Fruit fly (Drosophila melanogaster): ENCODE measurements around the gene CG32939.

The CG32939 gene

dm6 chr3R:9700513-9700912 is 7.6 kb downstream of the CG32939 start:
- no peak for TF ChIP-seq bab1 (GFP tag; optimal IDR thresholded peaks at IDR 0.05)
- no peak for TF ChIP-seq pad (GFP tag; optimal IDR thresholded peaks at IDR 0.05)
- TF ChIP-seq CG14711 (tag; optimal IDR thresholded peaks at IDR 0.05): no peak
- TF ChIP-seq CG33017 (tag; optimal IDR thresholded peaks at IDR 0.05): no peak
- no peak for TF ChIP-seq toe (GFP tag; optimal IDR thresholded peaks at IDR 0.05)
- TF ChIP-seq kay (GFP tag; ENCODE audit: borderline replicate concordance): no peak
- no peak for TF ChIP-seq cic (GFP tag; optimal IDR thresholded peaks at IDR 0.05)

DNA sequence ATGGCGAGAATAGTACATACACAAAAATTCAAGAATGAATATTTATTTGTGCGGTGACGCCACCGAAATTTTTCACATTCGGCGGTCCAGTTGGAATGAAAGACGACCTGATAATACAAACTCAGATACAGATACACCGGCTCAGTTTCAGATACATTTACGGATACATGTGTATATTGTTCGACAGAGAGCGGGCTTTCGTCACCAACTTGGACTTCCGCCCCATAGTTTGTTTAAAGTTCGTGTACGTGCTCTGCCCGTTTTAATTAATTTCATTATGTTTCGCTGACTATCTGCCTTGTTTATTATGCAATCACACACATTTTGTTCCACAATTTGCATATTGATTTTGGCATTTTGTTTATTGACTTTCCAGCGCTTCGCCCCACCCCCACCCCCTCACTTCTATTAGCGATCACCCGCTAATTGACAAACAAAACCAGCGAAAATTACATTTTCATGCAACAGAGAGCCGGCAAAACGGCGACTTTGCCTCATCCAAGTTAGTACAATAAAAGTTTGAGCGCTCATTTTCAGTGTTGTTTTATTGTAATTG is 8.3 kb downstream of the CG32939 start:
- peak; percentile 45 for TF ChIP-seq CG12768 (GFP tag; optimal IDR thresholded peaks at IDR 0.05)
- no peak for TF ChIP-seq ovo (GFP tag; optimal IDR thresholded peaks at IDR 0.05)
- no peak for TF ChIP-seq cnc (optimal IDR thresholded peaks at IDR 0.05)
- TF ChIP-seq cic (GFP tag; optimal IDR thresholded peaks at IDR 0.05): peak; percentile 33
- TF ChIP-seq CG1620 (GFP tag; optimal IDR thresholded peaks at IDR 0.05): peak; percentile 10
- TF ChIP-seq Clk (GFP tag; optimal IDR thresholded peaks at IDR 0.05): no peak

DNA sequence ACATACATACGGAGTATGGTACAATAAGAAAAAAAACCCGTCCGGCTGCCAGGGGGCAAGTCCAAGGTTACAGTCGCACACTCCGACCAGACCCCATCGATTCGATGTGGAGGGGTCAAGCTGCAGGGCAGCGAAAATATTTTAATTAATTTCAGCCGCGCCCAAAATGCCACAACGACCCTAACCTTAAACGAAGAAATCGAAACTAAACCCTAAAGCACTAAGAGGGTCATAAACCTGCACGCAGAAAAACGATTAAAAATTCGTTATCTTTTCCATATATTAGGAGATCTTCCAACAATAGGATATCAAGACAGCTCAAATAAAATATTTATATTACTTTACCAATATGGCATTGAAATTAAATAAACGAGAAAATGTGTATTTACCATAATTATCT is 9.0 kb downstream of the CG32939 start:
- no peak for TF ChIP-seq ovo (GFP tag; optimal IDR thresholded peaks at IDR 0.05)
- no peak for TF ChIP-seq Crg-1 (GFP tag; optimal IDR thresholded peaks at IDR 0.05)
- TF ChIP-seq Clk (GFP tag; optimal IDR thresholded peaks at IDR 0.05): no peak
- TF ChIP-seq CG5204 (GFP tag; optimal IDR thresholded peaks at IDR 0.05): no peak
- TF ChIP-seq tj (GFP tag; optimal IDR thresholded peaks at IDR 0.05): no peak
- TF ChIP-seq CG14711 (tag; optimal IDR thresholded peaks at IDR 0.05): no peak

dm6 chr3R:9702567-9702966 is 9.7 kb downstream of the CG32939 start:
- TF ChIP-seq CG1620 (GFP tag; optimal IDR thresholded peaks at IDR 0.05): no peak
- TF ChIP-seq CG7045 (GFP tag; optimal IDR thresholded peaks at IDR 0.05): no peak
- peak; percentile 1 for TF ChIP-seq Mnt (GFP tag; optimal IDR thresholded peaks at IDR 0.05)
- peak; percentile 76 for TF ChIP-seq bab1 (GFP tag; optimal IDR thresholded peaks at IDR 0.05)
- no peak for TF ChIP-seq ovo (GFP tag; optimal IDR thresholded peaks at IDR 0.05)
- TF ChIP-seq Crg-1 (GFP tag; optimal IDR thresholded peaks at IDR 0.05): no peak
- no peak for TF ChIP-seq cic (GFP tag; optimal IDR thresholded peaks at IDR 0.05)
- TF ChIP-seq CG7101 (tag; optimal IDR thresholded peaks at IDR 0.05): peak; percentile 52
- no peak for TF ChIP-seq toe (GFP tag; optimal IDR thresholded peaks at IDR 0.05)
- TF ChIP-seq Clk (GFP tag; optimal IDR thresholded peaks at IDR 0.05): no peak
- TF ChIP-seq CG14711 (tag; optimal IDR thresholded peaks at IDR 0.05): peak; percentile 53
- no peak for TF ChIP-seq CG5204 (GFP tag; optimal IDR thresholded peaks at IDR 0.05)
- no peak for TF ChIP-seq CG12768 (GFP tag; optimal IDR thresholded peaks at IDR 0.05)
- TF ChIP-seq Hr96 (GFP tag; optimal IDR thresholded peaks at IDR 0.05): no peak
- TF ChIP-seq CG11617 (GFP tag; optimal IDR thresholded peaks at IDR 0.05): no peak
- TF ChIP-seq CG33017 (tag; optimal IDR thresholded peaks at IDR 0.05): no peak
- TF ChIP-seq cnc (optimal IDR thresholded peaks at IDR 0.05): no peak
- peak; percentile 79 for TF ChIP-seq kay (GFP tag; ENCODE audit: borderline replicate concordance)
- TF ChIP-seq tj (GFP tag; optimal IDR thresholded peaks at IDR 0.05): no peak
- TF ChIP-seq pad (GFP tag; optimal IDR thresholded peaks at IDR 0.05): no peak

dm6 chr3R:9703273-9703672 is 10.4 kb downstream of the CG32939 start:
- TF ChIP-seq bab1 (GFP tag; optimal IDR thresholded peaks at IDR 0.05) (no peak), pad (GFP tag; optimal IDR thresholded peaks at IDR 0.05) (no peak), toe (GFP tag; optimal IDR thresholded peaks at IDR 0.05) (no peak), CG11617 (GFP tag; optimal IDR thresholded peaks at IDR 0.05) (no peak), tj (GFP tag; optimal IDR thresholded peaks at IDR 0.05) (no peak), Crg-1 (GFP tag; optimal IDR thresholded peaks at IDR 0.05) (no peak), CG7045 (GFP tag; optimal IDR thresholded peaks at IDR 0.05) (no peak), CG7101 (tag; optimal IDR thresholded peaks at IDR 0.05) (no peak), CG1620 (GFP tag; optimal IDR thresholded peaks at IDR 0.05) (no peak), cic (GFP tag; optimal IDR thresholded peaks at IDR 0.05) (no peak)

- TF ChIP-seq Crg-1 (GFP tag; optimal IDR thresholded peaks at IDR 0.05) (peak; percentile 46), CG11617 (GFP tag; optimal IDR thresholded peaks at IDR 0.05) (no peak), ovo (GFP tag; optimal IDR thresholded peaks at IDR 0.05) (peak; percentile 96), CG33017 (tag; optimal IDR thresholded peaks at IDR 0.05) (no peak), pad (GFP tag; optimal IDR thresholded peaks at IDR 0.05) (peak; percentile 91), bab1 (GFP tag; optimal IDR thresholded peaks at IDR 0.05) (no peak), tj (GFP tag; optimal IDR thresholded peaks at IDR 0.05) (peak; percentile 42), Mnt (GFP tag; optimal IDR thresholded peaks at IDR 0.05) (peak; percentile 64), Clk (GFP tag; optimal IDR thresholded peaks at IDR 0.05) (peak; percentile 31), Hr96 (GFP tag; optimal IDR thresholded peaks at IDR 0.05) (peak; percentile 37), CG12768 (GFP tag; optimal IDR thresholded peaks at IDR 0.05) (peak; percentile 52), toe (GFP tag; optimal IDR thresholded peaks at IDR 0.05) (peak; percentile 39), CG1620 (GFP tag; optimal IDR thresholded peaks at IDR 0.05) (no peak), cnc (optimal IDR thresholded peaks at IDR 0.05) (no peak), kay (GFP tag; ENCODE audit: borderline replicate concordance) (no peak), CG5204 (GFP tag; optimal IDR thresholded peaks at IDR 0.05) (no peak), CG14711 (tag; optimal IDR thresholded peaks at IDR 0.05) (no peak), CG7045 (GFP tag; optimal IDR thresholded peaks at IDR 0.05) (peak; percentile 51), CG7101 (tag; optimal IDR thresholded peaks at IDR 0.05) (peak; percentile 10), cic (GFP tag; optimal IDR thresholded peaks at IDR 0.05) (peak; percentile 97)
Measured at dm6 chr3R:9704183-9705007, 11.5 kb downstream of the CG32939 start.

All from whole organism, adult.